Worm (Caenorhabditis elegans): ENCODE data around the gene T05H4.3.

- no peak for TF ChIP-seq nhr-20 (tag; optimal IDR thresholded peaks at IDR 0.05)
- no peak for TF ChIP-seq nhr-85 (tag)
- TF ChIP-seq jun-1 (tag; optimal IDR thresholded peaks at IDR 0.05): no peak
- TF ChIP-seq ztf-4 (tag; optimal IDR thresholded peaks at IDR 0.05): no peak
- TF ChIP-seq zip-4 (GFP tag; optimal IDR thresholded peaks at IDR 0.05): no peak
- no peak for TF ChIP-seq nhr-76 (tag; optimal IDR thresholded peaks at IDR 0.05)
- no peak for TF ChIP-seq nhr-11 (tag; optimal IDR thresholded peaks at IDR 0.05)
- TF ChIP-seq sup-37 (GFP tag; optimal IDR thresholded peaks at IDR 0.05): no peak
These were observed 29.1 kb downstream of the T05H4.3 start for ce11 chrV:6471208-6471607.
